Worm (Caenorhabditis elegans) whole organism, young adult: ENCODE results near the gene abhd-14.

Source experiments
- B0261.1 ChIP-seq: sonication (generic microtip); optimal IDR thresholded peaks from 2 replicates; lab custom pipeline; 2016; ENCODE audit warnings: mild to moderate bottlenecking, missing genetic modification characterization, moderate library complexity, missing compliant biosample characterization
- F10E7.11 ChIP-seq: sonication (generic microtip); optimal IDR thresholded peaks from 2 replicates; lab custom pipeline; 2017; ENCODE audit warnings: mild to moderate bottlenecking, missing genetic modification characterization, moderate library complexity, missing compliant biosample characterization
- F39B2.1 ChIP-seq: fragments of 200-800 bp; sonication (Bioruptor generic); IDR thresholded peaks from 2 replicates; pipeline ENCODE4 v1.3.6; 2022; ENCODE audit warnings: missing genetic modification reagents, missing genetic modification characterization, missing compliant biosample characterization
- F55B11.4 ChIP-seq: sonication (generic microtip); optimal IDR thresholded peaks from 2 replicates; lab custom pipeline; 2016; ENCODE audit warnings: missing compliant biosample characterization, missing genetic modification characterization, borderline replicate concordance; ENCODE audit not compliant: insufficient read depth
- F57A8.1 ChIP-seq: fragments of 200-800 bp; sonication (Bioruptor generic); optimal IDR thresholded peaks from 2 replicates; lab custom pipeline; 2018; ENCODE audit warnings: mild to moderate bottlenecking, missing genetic modification characterization, moderate library complexity, missing compliant biosample characterization
- K11D2.4 ChIP-seq: fragments of 200-800 bp; sonication (Bioruptor generic); IDR thresholded peaks from 2 replicates; pipeline ENCODE4 v1.3.6; 2022; ENCODE audit warnings: missing genetic modification reagents, missing genetic modification characterization, missing compliant biosample characterization
- Y53G8AR.9 ChIP-seq: fragments of 200-800 bp; sonication (Bioruptor generic); conservative IDR thresholded peaks from 2 replicates; pipeline ENCODE4 v1.3.6; 2022; ENCODE audit warnings: missing genetic modification reagents, missing genetic modification characterization, missing compliant biosample characterization
- aptf-3 ChIP-seq: fragments of 200-800 bp; sonication (Bioruptor generic); IDR thresholded peaks from 2 replicates; pipeline ENCODE4 v1.3.6; 2022; ENCODE audit warnings: missing genetic modification characterization, missing compliant biosample characterization
- atf-7 ChIP-seq: sonication (generic microtip); optimal IDR thresholded peaks from 2 replicates; lab custom pipeline; 2017; ENCODE audit warnings: mild to moderate bottlenecking, missing genetic modification characterization, missing compliant biosample characterization
- athp-1 ChIP-seq: sonication (generic microtip); optimal IDR thresholded peaks from 2 replicates; lab custom pipeline; 2017; ENCODE audit warnings: mild to moderate bottlenecking, missing genetic modification characterization, missing compliant biosample characterization
- attf-6 ChIP-seq: fragments of 200-800 bp; sonication (Bioruptor generic); IDR thresholded peaks from 2 replicates; pipeline ENCODE4 v1.3.6; 2022; ENCODE audit warnings: missing genetic modification reagents, missing genetic modification characterization, missing compliant biosample characterization
- bed-1 ChIP-seq: fragments of 200-800 bp; sonication (Bioruptor generic); IDR thresholded peaks from 2 replicates; pipeline ENCODE4 v1.3.6; 2022; ENCODE audit warnings: missing genetic modification reagents, missing genetic modification characterization, missing compliant biosample characterization
- ccch-3 ChIP-seq: fragments of 200-800 bp; sonication (Bioruptor generic); optimal IDR thresholded peaks from 2 replicates; lab custom pipeline; 2018; ENCODE audit warnings: mild to moderate bottlenecking, missing genetic modification characterization, missing compliant biosample characterization
- ceh-100 ChIP-seq: fragments of 200-800 bp; sonication (Bioruptor generic); IDR thresholded peaks from 2 replicates; pipeline ENCODE4 v1.3.6; 2022; ENCODE audit warnings: missing genetic modification reagents, missing genetic modification characterization, missing compliant biosample characterization
- ceh-58 ChIP-seq: fragments of 200-800 bp; sonication (Bioruptor generic); IDR thresholded peaks from 2 replicates; pipeline ENCODE4 v1.3.6; 2022; ENCODE audit warnings: missing genetic modification characterization, missing compliant biosample characterization
- chd-7 ChIP-seq: sonication (generic microtip); optimal IDR thresholded peaks from 2 replicates; lab custom pipeline; 2016; ENCODE audit warnings: mild to moderate bottlenecking, missing genetic modification characterization, moderate library complexity, missing compliant biosample characterization
- dox-1 ChIP-seq: fragments of 200-800 bp; sonication (Bioruptor generic); IDR thresholded peaks from 2 replicates; pipeline ENCODE4 v1.3.6; 2022; ENCODE audit warnings: missing genetic modification reagents, missing genetic modification characterization, missing compliant biosample characterization
- dpff-1 ChIP-seq: sonication (generic microtip); optimal IDR thresholded peaks from 2 replicates; lab custom pipeline; 2017; ENCODE audit warnings: mild to moderate bottlenecking, missing genetic modification characterization, missing compliant biosample characterization
- egl-18 ChIP-seq: fragments of 200-800 bp; sonication (Bioruptor generic); IDR thresholded peaks from 2 replicates; pipeline ENCODE4 v1.3.6; 2022; ENCODE audit warnings: missing genetic modification reagents, missing genetic modification characterization, missing compliant biosample characterization
- ekl-4 ChIP-seq: fragments of 200-800 bp; sonication (Bioruptor generic); IDR thresholded peaks from 2 replicates; pipeline ENCODE4 v1.3.6; 2022; ENCODE audit warnings: missing genetic modification reagents, missing genetic modification characterization, missing compliant biosample characterization
- fkh-3 ChIP-seq: sonication (generic microtip); optimal IDR thresholded peaks from 2 replicates; lab custom pipeline; 2016; ENCODE audit warnings: mild to moderate bottlenecking, missing genetic modification characterization, missing compliant biosample characterization
- him-1 ChIP-seq: sonication (generic microtip); optimal IDR thresholded peaks from 2 replicates; lab custom pipeline; 2016; ENCODE audit warnings: missing genotype, missing genetic modification reagents, missing genetic modification characterization, missing compliant biosample characterization
- hrde-1 ChIP-seq: sonication (generic microtip); optimal IDR thresholded peaks from 2 replicates; lab custom pipeline; 2016; ENCODE audit warnings: missing genetic modification characterization, mild to moderate bottlenecking, missing compliant biosample characterization, moderate library complexity, missing genotype, missing genetic modification reagents, borderline replicate concordance
- lag-1 ChIP-seq: fragments of 200-800 bp; sonication (Bioruptor generic); IDR thresholded peaks from 2 replicates; pipeline ENCODE4 v1.3.6; 2022; ENCODE audit warnings: missing genetic modification reagents, missing genetic modification characterization, missing compliant biosample characterization
- let-526 ChIP-seq: fragments of 200-800 bp; sonication (Bioruptor generic); IDR thresholded peaks from 2 replicates; pipeline ENCODE4 v1.3.6; 2022; ENCODE audit warnings: missing genetic modification reagents, missing genetic modification characterization, missing compliant biosample characterization
- lin-54 ChIP-seq: fragments of 200-800 bp; sonication (Bioruptor generic); optimal IDR thresholded peaks from 2 replicates; lab custom pipeline; 2018; ENCODE audit warnings: mild to moderate bottlenecking, missing genetic modification characterization, missing compliant biosample characterization
- lsl-1 ChIP-seq: fragments of 200-800 bp; sonication (Bioruptor generic); optimal IDR thresholded peaks from 2 replicates; lab custom pipeline; 2018; ENCODE audit warnings: mild to moderate bottlenecking, missing genetic modification characterization, moderate library complexity, missing compliant biosample characterization
- lsy-27 ChIP-seq: sonication (generic microtip); optimal IDR thresholded peaks from 2 replicates; lab custom pipeline; 2017; ENCODE audit warnings: missing genetic modification characterization, mild to moderate bottlenecking, missing compliant biosample characterization, antibody characterized with exemption, missing genotype, borderline replicate concordance; ENCODE audit not compliant: insufficient read depth
- madf-10 ChIP-seq: sonication (generic microtip); optimal IDR thresholded peaks from 2 replicates; lab custom pipeline; 2016; ENCODE audit warnings: mild to moderate bottlenecking, missing genetic modification characterization, missing compliant biosample characterization
- madf-8 ChIP-seq: fragments of 200-800 bp; sonication (Bioruptor generic); conservative IDR thresholded peaks from 2 replicates; pipeline ENCODE4 v1.3.6; 2022; ENCODE audit warnings: missing genetic modification reagents, missing genetic modification characterization, missing compliant biosample characterization
- mxl-1 ChIP-seq: sonication (generic microtip); optimal IDR thresholded peaks from 2 replicates; lab custom pipeline; 2016; ENCODE audit warnings: missing genetic modification characterization, missing compliant biosample characterization
- nfya-1 ChIP-seq: sonication (generic microtip); optimal IDR thresholded peaks from 2 replicates; lab custom pipeline; 2017; ENCODE audit warnings: antibody characterized with exemption, missing compliant biosample characterization, missing genetic modification characterization, borderline replicate concordance; ENCODE audit not compliant: insufficient read depth
- nfya-2 ChIP-seq: fragments of 200-800 bp; sonication (Bioruptor generic); IDR thresholded peaks from 2 replicates; pipeline ENCODE4 v1.3.6; 2022; ENCODE audit warnings: missing genetic modification reagents, missing genetic modification characterization, missing compliant biosample characterization
- nhr-179 ChIP-seq: sonication (generic microtip); optimal IDR thresholded peaks from 2 replicates; lab custom pipeline; 2016; ENCODE audit warnings: mild to moderate bottlenecking, missing genetic modification characterization, missing compliant biosample characterization
- pha-4 ChIP-seq: fragments of 150-350 bp; sonication (generic microtip); optimal IDR thresholded peaks from 2 replicates; lab custom pipeline; 2014; ENCODE audit warnings: missing biosample characterization, missing genetic modification reagents, missing genetic modification characterization
- rcor-1 ChIP-seq: fragments of 200-800 bp; sonication (Bioruptor generic); IDR thresholded peaks from 2 replicates; pipeline ENCODE4 v1.3.6; 2022; ENCODE audit warnings: missing genetic modification reagents, missing genetic modification characterization, missing compliant biosample characterization
- rpc-1 ChIP-seq, 2 experiments: fragments of 150-350 bp in 1 of 2; sonication (generic microtip) in 1 of 2; optimal IDR thresholded peaks; 2 replicates each; lab custom pipeline; 2014 to 2018; ENCODE audit warnings: missing biosample characterization in 1 of 2, missing genetic modification characterization in 1 of 2, missing genetic modification reagents in 1 of 2, missing genotype in 1 of 2
- sdz-38 ChIP-seq: sonication (generic microtip); optimal IDR thresholded peaks from 2 replicates; lab custom pipeline; 2016; ENCODE audit warnings: missing genotype, missing genetic modification characterization, missing compliant biosample characterization
- snpc-3.4 ChIP-seq: sonication (generic microtip); optimal IDR thresholded peaks from 2 replicates; lab custom pipeline; 2017; ENCODE audit warnings: missing genetic modification characterization, mild to moderate bottlenecking, missing compliant biosample characterization, antibody characterized with exemption, moderate library complexity, missing genotype, missing genetic modification reagents
- snpc-4 ChIP-seq, 5 experiments: fragments of 150-350 bp in 1 of 5; sonication (generic microtip) in 4 of 5; optimal IDR thresholded peaks; 2 replicates each; lab custom pipeline; 2014 to 2018; ENCODE audit warnings: missing genetic modification characterization in 5 of 5, missing biosample characterization in 3 of 5, antibody characterized with exemption in 2 of 5, mild to moderate bottlenecking in 2 of 5, missing compliant biosample characterization in 2 of 5, missing genotype in 2 of 5, moderate library complexity in 2 of 5, missing genetic modification reagents in 1 of 5
- sptf-2 ChIP-seq: fragments of 200-800 bp; sonication (Bioruptor generic); optimal IDR thresholded peaks from 2 replicates; lab custom pipeline; 2018; ENCODE audit warnings: mild to moderate bottlenecking, missing genetic modification characterization, missing compliant biosample characterization
- tlf-1 ChIP-seq: fragments of 200-800 bp; sonication (Bioruptor generic); optimal IDR thresholded peaks from 2 replicates; lab custom pipeline; 2018; ENCODE audit warnings: mild to moderate bottlenecking, missing genetic modification characterization, missing compliant biosample characterization
- unc-130 ChIP-seq: sonication (generic microtip); optimal IDR thresholded peaks from 2 replicates; lab custom pipeline; 2016; ENCODE audit warnings: missing genetic modification reagents, missing genetic modification characterization, missing compliant biosample characterization
- unc-62 ChIP-seq: fragments of 150-350 bp; optimal IDR thresholded peaks from 2 replicates; lab custom pipeline; 2014; ENCODE audit warnings: missing biosample characterization, missing genetic modification reagents, missing genetic modification characterization
- xnd-1 ChIP-seq: sonication (generic microtip); optimal IDR thresholded peaks from 2 replicates; lab custom pipeline; 2016; ENCODE audit warnings: missing genotype, missing genetic modification reagents, missing genetic modification characterization, missing compliant biosample characterization
- zim-3 ChIP-seq: sonication (generic microtip); optimal IDR thresholded peaks from 2 replicates; lab custom pipeline; 2017; ENCODE audit warnings: mild to moderate bottlenecking, missing genetic modification characterization, moderate library complexity, missing compliant biosample characterization
- ztf-28 ChIP-seq: fragments of 200-800 bp; sonication (Bioruptor generic); IDR thresholded peaks from 2 replicates; pipeline ENCODE4 v1.3.6; 2022; ENCODE audit warnings: missing genetic modification reagents, missing genetic modification characterization, missing compliant biosample characterization
- ztf-3 ChIP-seq: fragments of 200-800 bp; sonication (Bioruptor generic); optimal IDR thresholded peaks from 2 replicates; lab custom pipeline; 2018; ENCODE audit warnings: mild to moderate bottlenecking, missing genetic modification characterization, missing compliant biosample characterization

abhd-14 gene

ce11 chrIV:1012447-1012846, 17.4 kb downstream of the abhd-14 start, which contains the start of gene rbm-39 (continued):
- TF ChIP-seq mxl-1 (no peak), madf-8 (peak; percentile 23; the same call in 1 of the 2 replicates), K11D2.4 (GFP tag; lab: Robert Waterston, UW) (0 out of 2 replicates have a peak, but pooled peaks have one; percentile 49), ceh-100 (GFP tag; lab: Robert Waterston, UW) (peak; percentile 71), fkh-3 (tag; lab: Kevin White, UChicago) (no peak), ztf-28 (peak; percentile 69; the same call in 1 of the 2 replicates), F39B2.1 (GFP tag; lab: Robert Waterston, UW) (no peak), athp-1 (tag; lab: Kevin White, UChicago) (peak; percentile 64), Y53G8AR.9 (GFP tag; lab: Robert Waterston, UW) (no peak; the same call in 1 of the 2 replicates), zim-3 (tag; lab: Kevin White, UChicago) (no peak), sdz-38 (tag; lab: Kevin White, UChicago) (no peak), aptf-3 (GFP tag; lab: Robert Waterston, UW) (no peak), ekl-4 (GFP tag; lab: Robert Waterston, UW) (peak; percentile 85), unc-62 (GFP tag; lab: Kevin White, UChicago) (no peak), lag-1 (GFP tag; lab: Robert Waterston, UW) (no peak), unc-130 (GFP tag; lab: Kevin White, UChicago) (peak; percentile 6), egl-18 (GFP tag; lab: Robert Waterston, UW) (no peak), dox-1 (GFP tag; lab: Robert Waterston, UW) (peak; percentile 88), dpff-1 (tag; lab: Kevin White, UChicago) (no peak), xnd-1 (peak; percentile 61), sptf-2 (GFP tag; lab: Kevin White, UChicago) (no peak), tlf-1 (GFP tag; lab: Kevin White, UChicago) (peak; percentile 73), pha-4 (tag; lab: Kevin White, UChicago) (no peak), rpc-1 (optimal IDR thresholded peaks at IDR 0.05; lab: Kevin White, UChicago) (no peak), rpc-1 (tag; optimal IDR thresholded peaks at IDR 0.05; lab: Kevin White, UChicago) (no peak), attf-6 (no peak), B0261.1 (tag; lab: Kevin White, UChicago) (no peak), F57A8.1 (no peak), rcor-1 (GFP tag; lab: Robert Waterston, UW) (0 out of 2 replicates have a peak, but pooled peaks have one; percentile 23), madf-10 (tag; lab: Kevin White, UChicago) (peak; percentile 83), nfya-1 (tag; lab: Kevin White, UChicago) (no peak), bed-1 (GFP tag; lab: Robert Waterston, UW) (no peak), ztf-3 (GFP tag; lab: Kevin White, UChicago) (no peak), snpc-4 (GFP tag; optimal IDR thresholded peaks at IDR 0.05; lab: Kevin White, UChicago) (no peak), snpc-4 (tag; optimal IDR thresholded peaks at IDR 0.05; lab: Kevin White, UChicago) (peak; percentile 58 to 69 (median 62)), hrde-1 (peak; percentile 22), F10E7.11 (tag; lab: Kevin White, UChicago) (no peak), chd-7 (no peak), nfya-2 (no peak), lsl-1 (GFP tag; lab: Kevin White, UChicago) (peak; percentile 78), nhr-179 (tag; lab: Kevin White, UChicago) (no peak), let-526 (GFP tag; lab: Robert Waterston, UW) (no peak), lsy-27 (tag; lab: Kevin White, UChicago) (no peak), snpc-3.4 (tag; lab: Kevin White, UChicago) (peak; percentile 77), ccch-3 (GFP tag; lab: Kevin White, UChicago) (no peak), lin-54 (GFP tag; lab: Kevin White, UChicago) (peak; percentile 76), him-1 (tag; lab: Kevin White, UChicago) (no peak), ceh-58 (GFP tag; lab: Robert Waterston, UW) (no peak), atf-7 (tag; lab: Kevin White, UChicago) (no peak), F55B11.4 (tag; lab: Kevin White, UChicago) (no peak)
